Fruit fly (Drosophila melanogaster) whole organism, embryonic: ENCODE results near the gene CG32301.

Experiments
- CG10267 ChIP-seq: fragments of 200-800 bp; sonication (Bioruptor generic); optimal IDR thresholded peaks from 2 replicates; lab custom pipeline; 2018; ENCODE audit warnings: missing biosample characterization, mild to moderate bottlenecking, missing genetic modification characterization, moderate library complexity
- CG12659 ChIP-seq: fragments of 200-800 bp; sonication (Bioruptor generic); optimal IDR thresholded peaks from 3 replicates; lab custom pipeline; 2017; ENCODE audit warnings: mild to moderate bottlenecking, missing biosample characterization, missing genetic modification reagents, missing genetic modification characterization
- CG14014 ChIP-seq: fragments of 200-800 bp; sonication (Bioruptor generic); IDR thresholded peaks from 2 replicates; pipeline ENCODE4 v1.3.6; 2022; ENCODE audit warnings: missing biosample characterization, missing genetic modification characterization
- CG15011 ChIP-seq: fragments of 200-800 bp; sonication (Bioruptor generic); optimal IDR thresholded peaks from 3 replicates; lab custom pipeline; 2018; ENCODE audit warnings: missing biosample characterization, mild to moderate bottlenecking, missing genetic modification characterization
- CG15514 ChIP-seq: fragments of 200-800 bp; sonication (Bioruptor generic); optimal IDR thresholded peaks from 3 replicates; lab custom pipeline; 2017; ENCODE audit warnings: missing biosample characterization, missing genetic modification characterization, mild to moderate bottlenecking, moderate library complexity, missing genetic modification reagents
- CG17359 ChIP-seq: fragments of 200-800 bp; sonication (Bioruptor generic); optimal IDR thresholded peaks from 3 replicates; lab custom pipeline; 2018; ENCODE audit warnings: missing biosample characterization, mild to moderate bottlenecking, missing genetic modification characterization, moderate library complexity
- CG2116 ChIP-seq: fragments of 200-800 bp; sonication (Bioruptor generic); optimal IDR thresholded peaks from 3 replicates; lab custom pipeline; 2018; ENCODE audit warnings: missing biosample characterization, mild to moderate bottlenecking, missing genetic modification characterization
- CG3281 ChIP-seq: fragments of 200-800 bp; sonication (Bioruptor generic); optimal IDR thresholded peaks from 3 replicates; lab custom pipeline; 2017; ENCODE audit warnings: missing biosample characterization, mild to moderate bottlenecking, missing genetic modification characterization
- CG33213 ChIP-seq: fragments of 200-800 bp; sonication (Bioruptor generic); optimal IDR thresholded peaks from 3 replicates; lab custom pipeline; 2016; ENCODE audit warnings: missing biosample characterization, missing genetic modification characterization
- CG34422 ChIP-seq: fragments of 200-800 bp; sonication (Bioruptor generic); IDR thresholded peaks from 3 replicates; pipeline ENCODE4 v1.3.6; 2022; ENCODE audit warnings: missing biosample characterization, missing genetic modification characterization
- CG42726 ChIP-seq: fragments of 200-800 bp; sonication (Bioruptor generic); IDR thresholded peaks from 2 replicates; pipeline ENCODE4 v1.3.6; 2022; ENCODE audit warnings: missing biosample characterization, missing genetic modification characterization; ENCODE audit not compliant: partially characterized antibody
- CG7963 ChIP-seq: fragments of 200-800 bp; sonication (Bioruptor generic); IDR thresholded peaks from 3 replicates; pipeline ENCODE4 v1.3.6; 2022; ENCODE audit warnings: missing biosample characterization, missing genetic modification characterization; ENCODE audit not compliant: partially characterized antibody
- CG9797 ChIP-seq: fragments of 200-800 bp; sonication (Bioruptor generic); optimal IDR thresholded peaks from 3 replicates; lab custom pipeline; 2018; ENCODE audit warnings: missing biosample characterization, mild to moderate bottlenecking, missing genetic modification characterization
- CTCF ChIP-seq: fragments of 200-800 bp; sonication (Bioruptor generic); optimal IDR thresholded peaks from 2 replicates; lab custom pipeline; 2017; ENCODE audit warnings: missing biosample characterization, mild to moderate bottlenecking, missing genetic modification characterization, moderate library complexity
- CoRest ChIP-seq: fragments of 200-800 bp; sonication (Bioruptor generic); optimal IDR thresholded peaks from 3 replicates; lab custom pipeline; 2018; ENCODE audit warnings: missing biosample characterization, mild to moderate bottlenecking, missing genetic modification characterization, moderate library complexity
- Dad ChIP-seq: fragments of 200-800 bp; sonication (Bioruptor generic); optimal IDR thresholded peaks from 3 replicates; lab custom pipeline; 2016; ENCODE audit warnings: missing biosample characterization, missing genetic modification characterization
- Deaf1 ChIP-seq: fragments of 200-800 bp; optimal IDR thresholded peaks from 3 replicates; lab custom pipeline; 2019; ENCODE audit warnings: missing biosample characterization, mild to moderate bottlenecking, missing genetic modification characterization, moderate library complexity
- Dek ChIP-seq: fragments of 200-800 bp; sonication (Bioruptor generic); optimal IDR thresholded peaks from 3 replicates; lab custom pipeline; 2019; ENCODE audit warnings: missing biosample characterization, mild to moderate bottlenecking, missing genetic modification characterization, moderate library complexity
- Dll ChIP-seq: fragments of 200-800 bp; sonication (Bioruptor generic); IDR thresholded peaks from 4 replicates; pipeline ENCODE4 v1.3.6; 2022; ENCODE audit warnings: missing biosample characterization, missing genetic modification characterization; ENCODE audit not compliant: partially characterized antibody
- Dp ChIP-seq: fragments of 200-800 bp; sonication (Bioruptor generic); optimal IDR thresholded peaks from 2 replicates; lab custom pipeline; 2018; ENCODE audit warnings: missing biosample characterization, mild to moderate bottlenecking, missing genetic modification characterization, moderate library complexity
- GATAe ChIP-seq: fragments of 200-800 bp; sonication (Bioruptor generic); conservative IDR thresholded peaks from 2 replicates; pipeline ENCODE4 v1.3.6; 2022; ENCODE audit warnings: missing biosample characterization, missing genetic modification characterization
- Hmr ChIP-seq: fragments of 200-800 bp; sonication (Bioruptor generic); optimal IDR thresholded peaks from 3 replicates; lab custom pipeline; 2017; ENCODE audit warnings: mild to moderate bottlenecking, missing biosample characterization, missing genetic modification reagents, missing genetic modification characterization
- Lhr ChIP-seq: fragments of 200-800 bp; sonication (Bioruptor generic); optimal IDR thresholded peaks from 3 replicates; lab custom pipeline; 2017; ENCODE audit warnings: mild to moderate bottlenecking, missing biosample characterization, missing genetic modification reagents, missing genetic modification characterization
- MBD-R2 ChIP-seq: fragments of 200-800 bp; sonication (Bioruptor generic); IDR thresholded peaks from 2 replicates; pipeline ENCODE4 v1.3.6; 2022; ENCODE audit warnings: missing biosample characterization, missing genetic modification characterization
- Med ChIP-seq: fragments of 200-800 bp; sonication (Bioruptor generic); peaks from one replicate; lab custom pipeline; 2016; ENCODE audit warnings: missing biosample characterization, missing genetic modification characterization, mild to moderate bottlenecking, inconsistent platforms, moderate library complexity
- Myb ChIP-seq: fragments of 200-800 bp; sonication (Bioruptor generic); optimal IDR thresholded peaks from 2 replicates; lab custom pipeline; 2016; ENCODE audit warnings: missing biosample characterization, missing genetic modification characterization
- Spps ChIP-seq: fragments of 200-800 bp; sonication (Bioruptor generic); optimal IDR thresholded peaks from 2 replicates; lab custom pipeline; 2018; ENCODE audit warnings: missing biosample characterization, mild to moderate bottlenecking, missing genetic modification characterization
- Sry-δ ChIP-seq: fragments of 200-800 bp; sonication (Bioruptor generic); optimal IDR thresholded peaks from 2 replicates; lab custom pipeline; 2016; ENCODE audit warnings: missing biosample characterization, missing genetic modification characterization
- Trl ChIP-seq, 3 experiments: fragments of >200 bp in 2 of 3; fragments of 200-800 bp in 1 of 3; sonication (Bioruptor generic) in 1 of 3; optimal IDR thresholded peaks; 2 replicates in 1 of 3; 3 replicates in 2 of 3; lab custom pipeline; 2016 to 2017; ENCODE audit warnings: missing biosample characterization in 1 of 3, missing genetic modification characterization in 1 of 3
- bowl ChIP-seq: fragments of 200-800 bp; sonication (Bioruptor generic); IDR thresholded peaks from 2 replicates; pipeline ENCODE4 v1.3.6; 2022; ENCODE audit warnings: missing biosample characterization, missing genetic modification characterization
- caup ChIP-seq: fragments of 200-800 bp; sonication (Bioruptor generic); optimal IDR thresholded peaks from 3 replicates; lab custom pipeline; 2017; ENCODE audit warnings: missing biosample characterization, mild to moderate bottlenecking, missing genetic modification characterization, moderate library complexity; ENCODE audit not compliant: severe bottlenecking
- da ChIP-seq: fragments of 200-800 bp; sonication (Bioruptor generic); optimal IDR thresholded peaks from 2 replicates; lab custom pipeline; 2016; ENCODE audit warnings: missing biosample characterization, missing genetic modification characterization
- dpn ChIP-seq, 2 experiments: fragments of 200-800 bp; sonication (Bioruptor generic); optimal IDR thresholded peaks; 3 replicates each; lab custom pipeline; 2016; ENCODE audit warnings: missing biosample characterization in 2 of 2, missing genetic modification characterization in 2 of 2
- eyg ChIP-seq: fragments of 200-800 bp; sonication (Bioruptor generic); optimal IDR thresholded peaks from 3 replicates; lab custom pipeline; 2016; ENCODE audit warnings: missing biosample characterization, missing genetic modification characterization
- gem ChIP-seq: fragments of 200-800 bp; sonication (Bioruptor generic); optimal IDR thresholded peaks from 2 replicates; lab custom pipeline; 2019; ENCODE audit warnings: missing biosample characterization, mild to moderate bottlenecking, missing genetic modification characterization, moderate library complexity
- gfzf ChIP-seq: fragments of 200-800 bp; sonication (Bioruptor generic); optimal IDR thresholded peaks from 2 replicates; lab custom pipeline; 2016; ENCODE audit warnings: missing biosample characterization, mild to moderate bottlenecking, missing genetic modification characterization, moderate library complexity
- hkb ChIP-seq, 2 experiments: fragments of 200-800 bp in 1 of 2; fragments of >200 bp in 1 of 2; sonication (Bioruptor generic) in 1 of 2; IDR thresholded peaks in 1 of 2; optimal IDR thresholded peaks in 1 of 2; 2 replicates each; pipeline versions ENCODE4 v1.3.6 to Lab custom; 2017 to 2022; ENCODE audit warnings: missing biosample characterization in 1 of 2, missing genetic modification characterization in 1 of 2
- kah ChIP-seq: fragments of 200-800 bp; sonication (Bioruptor generic); optimal IDR thresholded peaks from 2 replicates; lab custom pipeline; 2018; ENCODE audit warnings: missing biosample characterization, mild to moderate bottlenecking, missing genetic modification characterization
- lbe ChIP-seq: fragments of 200-800 bp; sonication (Bioruptor generic); optimal IDR thresholded peaks from 2 replicates; lab custom pipeline; 2016; ENCODE audit warnings: missing biosample characterization, mild to moderate bottlenecking, missing genetic modification characterization
- lov ChIP-seq, 2 experiments: fragments of 200-800 bp in 1 of 2; fragments of >200 bp in 1 of 2; sonication (Bioruptor generic) in 1 of 2; IDR thresholded peaks in 1 of 2; optimal IDR thresholded peaks in 1 of 2; 2 replicates in 1 of 2; 3 replicates in 1 of 2; pipeline versions ENCODE4 v1.3.6 to Lab custom; 2017 to 2022; ENCODE audit warnings: missing biosample characterization in 1 of 2, missing genetic modification characterization in 1 of 2
- maf-S ChIP-seq: fragments of 200-800 bp; sonication (Bioruptor generic); optimal IDR thresholded peaks from 2 replicates; lab custom pipeline; 2016; ENCODE audit warnings: missing biosample characterization, missing genetic modification characterization
- nau ChIP-seq: fragments of 200-800 bp; sonication (Bioruptor generic); optimal IDR thresholded peaks from 3 replicates; lab custom pipeline; 2017; ENCODE audit warnings: missing biosample characterization, mild to moderate bottlenecking, missing genetic modification characterization, missing genetic modification reagents
- pita ChIP-seq: fragments of 200-800 bp; sonication (Bioruptor generic); optimal IDR thresholded peaks from 2 replicates; lab custom pipeline; 2017; ENCODE audit warnings: missing biosample characterization, mild to moderate bottlenecking, missing genetic modification characterization
- ranshi ChIP-seq: fragments of 200-800 bp; sonication (Bioruptor generic); IDR thresholded peaks from 2 replicates; pipeline ENCODE4 v1.3.6; 2022; ENCODE audit warnings: missing biosample characterization, missing genetic modification characterization
- row ChIP-seq: fragments of 200-800 bp; sonication (Bioruptor generic); IDR thresholded peaks from 3 replicates; pipeline ENCODE4 v1.3.6; 2022; ENCODE audit warnings: missing biosample characterization, missing genetic modification characterization
- sd ChIP-seq: fragments of 200-800 bp; sonication (Bioruptor generic); optimal IDR thresholded peaks from 3 replicates; lab custom pipeline; 2018; ENCODE audit warnings: missing biosample characterization, mild to moderate bottlenecking, missing genetic modification characterization, moderate library complexity
- stwl ChIP-seq: fragments of 200-800 bp; sonication (Bioruptor generic); optimal IDR thresholded peaks from 3 replicates; lab custom pipeline; 2018; ENCODE audit warnings: missing biosample characterization, mild to moderate bottlenecking, missing genetic modification characterization, moderate library complexity
- tio ChIP-seq: fragments of 200-800 bp; sonication (Bioruptor generic); optimal IDR thresholded peaks from 2 replicates; lab custom pipeline; 2017; ENCODE audit warnings: missing biosample characterization, missing genetic modification characterization, inconsistent platforms

CG32301 gene

DNA sequence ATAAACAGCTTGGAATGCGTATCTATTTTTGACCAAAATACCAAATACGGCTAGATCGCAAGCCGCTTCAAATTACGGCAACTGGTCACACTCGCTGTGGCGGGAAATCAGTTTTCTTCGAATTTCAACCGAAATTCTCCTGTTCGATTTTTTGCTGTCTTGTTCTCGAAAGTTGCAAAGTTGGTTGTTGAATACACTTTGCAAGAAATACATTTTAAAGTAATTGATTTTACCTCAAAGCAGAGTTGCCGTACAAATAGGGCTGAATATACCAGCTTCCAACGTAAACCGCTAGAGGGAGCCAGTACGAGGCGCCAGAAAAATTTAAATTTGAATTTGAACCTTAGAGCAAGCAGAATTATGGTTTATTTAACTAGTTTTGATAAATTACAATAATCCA is 7.2 kb upstream of the CG32301 start, which contains the start of gene CG9018 (continued):
- TF ChIP-seq CG12659, result peak; percentile 41
- peak; percentile 91 for TF ChIP-seq CG9797
- TF ChIP-seq CG34422 (GFP tag; lab: Robert Waterston, UW), result 0 out of 3 replicates have a peak, but pooled peaks have one; percentile 30
- no peak for TF ChIP-seq CG15011 (GFP tag; lab: Kevin White, UChicago)
- TF ChIP-seq CG15514 (GFP tag; lab: Kevin White, UChicago), result peak; percentile 48
- TF ChIP-seq GATAe (GFP tag; lab: Robert Waterston, UW), result no peak
- peak; percentile 12 for TF ChIP-seq Dek (tag; lab: Kevin White, UChicago)
- TF ChIP-seq kah, result no peak
- TF ChIP-seq Dad (GFP tag; lab: Kevin White, UChicago), result no peak
- TF ChIP-seq Trl (optimal IDR thresholded peaks at IDR 0.05; lab: Kevin White, UChicago), result no peak
- TF ChIP-seq Trl (GFP tag; optimal IDR thresholded peaks at IDR 0.05; lab: Kevin White, UChicago), result peak; percentile 25
- TF ChIP-seq CG10267 (tag; lab: Kevin White, UChicago), result peak; percentile 56
- TF ChIP-seq gem (tag; lab: Kevin White, UChicago), result no peak
- peak; percentile 97 for TF ChIP-seq sd (tag; lab: Kevin White, UChicago)
- no peak for TF ChIP-seq maf-S (GFP tag; lab: Kevin White, UChicago)
- peak; percentile 64 for TF ChIP-seq CG33213 (GFP tag; lab: Kevin White, UChicago)
- peak; percentile 33 for TF ChIP-seq Hmr
- TF ChIP-seq lov (optimal IDR thresholded peaks at IDR 0.05; lab: Kevin White, UChicago), result no peak
- no peak for TF ChIP-seq lov (GFP tag; IDR thresholded peaks at IDR 0.05; lab: Robert Waterston, UW)
- TF ChIP-seq CG7963, result 0 out of 3 replicates have a peak, but pooled peaks have one; percentile 16
- TF ChIP-seq pita (GFP tag; lab: Kevin White, UChicago), result peak; percentile 30
- peak in 1 of 2 experiments; percentile 29 for TF ChIP-seq dpn (GFP tag; optimal IDR thresholded peaks at IDR 0.05; lab: Kevin White, UChicago)
- TF ChIP-seq tio (GFP tag; lab: Kevin White, UChicago), result no peak
- TF ChIP-seq CG14014 (GFP tag; lab: Robert Waterston, UW), result no peak
- TF ChIP-seq CG17359 (tag; lab: Kevin White, UChicago), result no peak
- no peak for TF ChIP-seq eyg (GFP tag; lab: Kevin White, UChicago)
- TF ChIP-seq hkb (optimal IDR thresholded peaks at IDR 0.05; lab: Kevin White, UChicago), result peak; percentile 95
- no peak for TF ChIP-seq hkb (GFP tag; IDR thresholded peaks at IDR 0.05; lab: Robert Waterston, UW)
- TF ChIP-seq row (GFP tag; lab: Robert Waterston, UW), result 0 out of 3 replicates have a peak, but pooled peaks have one; percentile 5
- TF ChIP-seq Lhr (GFP tag; lab: Kevin White, UChicago), result peak; percentile 79
- TF ChIP-seq CTCF (GFP tag; lab: Kevin White, UChicago), result peak; percentile 96
- peak; percentile 56 for TF ChIP-seq CoRest (tag; lab: Kevin White, UChicago)
- TF ChIP-seq CG42726 (GFP tag; lab: Robert Waterston, UW), result peak; percentile 11; the same call in 1 of the 2 replicates
- peak; percentile 72 for TF ChIP-seq Myb (GFP tag; lab: Kevin White, UChicago)
- peak; percentile 68 for TF ChIP-seq CG2116 (GFP tag; lab: Kevin White, UChicago)
- no peak for TF ChIP-seq Dll
- no peak for TF ChIP-seq Deaf1 (tag; lab: Kevin White, UChicago)
- no peak for TF ChIP-seq Spps (tag; lab: Kevin White, UChicago)
- TF ChIP-seq gfzf, result peak; percentile 95
- no peak for TF ChIP-seq ranshi (GFP tag; lab: Robert Waterston, UW)
- peak; percentile 37 for TF ChIP-seq da
- TF ChIP-seq stwl (tag; lab: Kevin White, UChicago), result peak; percentile 61
- peak; percentile 15 for TF ChIP-seq Med (GFP tag; lab: Kevin White, UChicago)
- TF ChIP-seq bowl (GFP tag; lab: Robert Waterston, UW), result no peak
- no peak for TF ChIP-seq CG3281 (GFP tag; lab: Kevin White, UChicago)
- 0 out of 2 replicates have a peak, but pooled peaks have one; percentile 36 for TF ChIP-seq MBD-R2 (GFP tag; lab: Robert Waterston, UW)
- no peak for TF ChIP-seq caup (GFP tag; lab: Kevin White, UChicago)
- peak; percentile 94 for TF ChIP-seq Dp (GFP tag; lab: Kevin White, UChicago)
- TF ChIP-seq nau (GFP tag; lab: Kevin White, UChicago), result no peak
- no peak for TF ChIP-seq lbe (GFP tag; lab: Kevin White, UChicago)
- peak; percentile 56 for TF ChIP-seq Sry-δ (GFP tag; lab: Kevin White, UChicago)
